Comparison of ENCODE assay signal across 1 fruit fly cellular context in genomic region chr3L:13236646-13237045, dm6.
A peak's percentile ranks its signal among the peaks of the same experiment; 100 is the strongest.
TF ChIP-seq lines count a peak whose summit lies in the region.

No protein-coding gene starts in this region.

TF ChIP-seq in whole organism, embryonic, 481 proteins besides CTCF, POLR2A, EP300 and RAD21 (continued from another document and continues in another):
- TF ChIP-seq CG7786 (GFP tag; optimal IDR thresholded peaks at IDR 0.05; lab: Kevin White, UChicago), result no peak
- peak; percentile 38 for TF ChIP-seq CG2120 (GFP tag; optimal IDR thresholded peaks at IDR 0.05; lab: Kevin White, UChicago)
- TF ChIP-seq wdn (GFP tag; IDR thresholded peaks at IDR 0.05; lab: Robert Waterston, UW), result peak; percentile 46; the same call in 1 of the 2 replicates
- TF ChIP-seq corto (GFP tag; optimal IDR thresholded peaks at IDR 0.05; lab: Kevin White, UChicago), result no peak
- no peak for TF ChIP-seq CG16813 (GFP tag; IDR thresholded peaks at IDR 0.05; lab: Robert Waterston, UW; ENCODE audit: partially characterized antibody)
- peak; percentile 17 for TF ChIP-seq CG2875 (GFP tag; optimal IDR thresholded peaks at IDR 0.05; lab: Kevin White, UChicago)
- no peak for TF ChIP-seq Abd-B (GFP tag; optimal IDR thresholded peaks at IDR 0.05; lab: Kevin White, UChicago)
- no peak for TF ChIP-seq CG14667 (GFP tag; IDR thresholded peaks at IDR 0.05; lab: Robert Waterston, UW)
- no peak for TF ChIP-seq fu2 (GFP tag; optimal IDR thresholded peaks at IDR 0.05; lab: Kevin White, UChicago)
- TF ChIP-seq ssp (GFP tag; IDR thresholded peaks at IDR 0.05; lab: Robert Waterston, UW), result no peak
- no peak for TF ChIP-seq Hr78 (GFP tag; optimal IDR thresholded peaks at IDR 0.05; lab: Kevin White, UChicago)
- TF ChIP-seq Fer1 (GFP tag; optimal IDR thresholded peaks at IDR 0.05; lab: Kevin White, UChicago), result peak; percentile 37
- peak; percentile 4 for TF ChIP-seq unpg (GFP tag; optimal IDR thresholded peaks at IDR 0.05; lab: Kevin White, UChicago)
- no peak for TF ChIP-seq sna (GFP tag; IDR thresholded peaks at IDR 0.05; lab: Robert Waterston, UW; ENCODE audit: partially characterized antibody)
- peak in 1 of 2 experiments; percentile 9 for TF ChIP-seq Pdp1 (GFP tag; optimal IDR thresholded peaks at IDR 0.05; lab: Kevin White, UChicago)
- no peak for TF ChIP-seq CG3726 (GFP tag; IDR thresholded peaks at IDR 0.05; lab: Robert Waterston, UW)
- no peak for TF ChIP-seq vnd (GFP tag; IDR thresholded peaks at IDR 0.05; lab: Robert Waterston, UW; ENCODE audit: partially characterized antibody)
- TF ChIP-seq pan (optimal IDR thresholded peaks at IDR 0.05; lab: Kevin White, UChicago), result no peak
- no peak for TF ChIP-seq pan (GFP tag; optimal IDR thresholded peaks at IDR 0.05 in 1 of 2, IDR thresholded peaks at IDR 0.05 in 1 of 2)
- TF ChIP-seq TFAM (GFP tag; optimal IDR thresholded peaks at IDR 0.05; lab: Kevin White, UChicago), result no peak
- TF ChIP-seq Xrp1 (GFP tag; IDR thresholded peaks at IDR 0.05; lab: Robert Waterston, UW), result peak; percentile 44; the same call in 1 of the 2 replicates
- no peak for TF ChIP-seq CG12942 (GFP tag; optimal IDR thresholded peaks at IDR 0.05; lab: Kevin White, UChicago)
- TF ChIP-seq Gug (GFP tag; IDR thresholded peaks at IDR 0.05; lab: Robert Waterston, UW), result no peak
- no peak for TF ChIP-seq CG6175 (GFP tag; IDR thresholded peaks at IDR 0.05; lab: Robert Waterston, UW)
- no peak for TF ChIP-seq CG8924 (tag; optimal IDR thresholded peaks at IDR 0.05; lab: Kevin White, UChicago)
- peak; percentile 4 for TF ChIP-seq sens (GFP tag; lab: Kevin White, UChicago)
- TF ChIP-seq lilli (GFP tag; optimal IDR thresholded peaks at IDR 0.05; lab: Kevin White, UChicago), result peak; percentile 16
- TF ChIP-seq amos (GFP tag; IDR thresholded peaks at IDR 0.05; lab: Robert Waterston, UW; ENCODE audit: partially characterized antibody), result no peak
- TF ChIP-seq CG5953 (GFP tag; IDR thresholded peaks at IDR 0.05; lab: Robert Waterston, UW), result no peak
- peak; percentile 34; the same call in 1 of the 2 replicates for TF ChIP-seq sob (GFP tag; IDR thresholded peaks at IDR 0.05; lab: Robert Waterston, UW)
- no peak for TF ChIP-seq jigr1 (GFP tag; IDR thresholded peaks at IDR 0.05; lab: Robert Waterston, UW)
- peak; percentile 53 for TF ChIP-seq CG17568 (GFP tag; optimal IDR thresholded peaks at IDR 0.05; lab: Kevin White, UChicago)
- no peak for TF ChIP-seq Dad (GFP tag; optimal IDR thresholded peaks at IDR 0.05; lab: Kevin White, UChicago)
- TF ChIP-seq CG2129 (GFP tag; IDR thresholded peaks at IDR 0.05; lab: Robert Waterston, UW; ENCODE audit: partially characterized antibody), result no peak
- no peak for TF ChIP-seq CG3407 (GFP tag; optimal IDR thresholded peaks at IDR 0.05; lab: Kevin White, UChicago)
- no peak for TF ChIP-seq CG11696 (GFP tag; IDR thresholded peaks at IDR 0.05; lab: Robert Waterston, UW)
- no peak for TF ChIP-seq CG16863 (GFP tag; optimal IDR thresholded peaks at IDR 0.05; lab: Kevin White, UChicago)
- TF ChIP-seq Lpt (GFP tag; optimal IDR thresholded peaks at IDR 0.05; lab: Kevin White, UChicago), result no peak
- no peak for TF ChIP-seq CG16815 (GFP tag; optimal IDR thresholded peaks at IDR 0.05; lab: Kevin White, UChicago)
- no peak for TF ChIP-seq btn (GFP tag; optimal IDR thresholded peaks at IDR 0.05; lab: Kevin White, UChicago)
- TF ChIP-seq Oli (tag; optimal IDR thresholded peaks at IDR 0.05; lab: Kevin White, UChicago), result no peak
- peak; percentile 41; the same call in 1 of the 2 replicates for TF ChIP-seq seq (GFP tag; IDR thresholded peaks at IDR 0.05; lab: Robert Waterston, UW)
- no peak for TF ChIP-seq grn (GFP tag; optimal IDR thresholded peaks at IDR 0.05; lab: Kevin White, UChicago)
- TF ChIP-seq CG10462 (GFP tag; optimal IDR thresholded peaks at IDR 0.05; lab: Kevin White, UChicago), result no peak
- TF ChIP-seq CG31388 (GFP tag; optimal IDR thresholded peaks at IDR 0.05; lab: Kevin White, UChicago), result no peak
- TF ChIP-seq Med (GFP tag; lab: Kevin White, UChicago), result peak; percentile 93
- no peak for TF ChIP-seq Sox100B (GFP tag; optimal IDR thresholded peaks at IDR 0.05; lab: Kevin White, UChicago)
- TF ChIP-seq crp (GFP tag; optimal IDR thresholded peaks at IDR 0.05; lab: Kevin White, UChicago), result no peak
- no peak for TF ChIP-seq CG4854 (GFP tag; optimal IDR thresholded peaks at IDR 0.05; lab: Kevin White, UChicago)
- no peak for TF ChIP-seq sc (optimal IDR thresholded peaks at IDR 0.05; lab: Kevin White, UChicago)
- TF ChIP-seq sc (GFP tag; optimal IDR thresholded peaks at IDR 0.05; lab: Kevin White, UChicago), result no peak
- TF ChIP-seq otp (GFP tag; IDR thresholded peaks at IDR 0.05; lab: Robert Waterston, UW), result peak; percentile 51; the same call in 2 of the 3 replicates
- peak; percentile 35 for TF ChIP-seq CG17802 (tag; optimal IDR thresholded peaks at IDR 0.05; lab: Kevin White, UChicago)
- no peak for TF ChIP-seq CG9817 (tag; optimal IDR thresholded peaks at IDR 0.05; lab: Kevin White, UChicago)
- no peak for TF ChIP-seq cato (GFP tag; optimal IDR thresholded peaks at IDR 0.05; lab: Kevin White, UChicago; ENCODE audit: borderline replicate concordance)
- TF ChIP-seq Atf3 (GFP tag; optimal IDR thresholded peaks at IDR 0.05; lab: Kevin White, UChicago), result no peak
- no peak for TF ChIP-seq emc (GFP tag; optimal IDR thresholded peaks at IDR 0.05; lab: Kevin White, UChicago)
- no peak for TF ChIP-seq gfzf (GFP tag; optimal IDR thresholded peaks at IDR 0.05; lab: Kevin White, UChicago)
- TF ChIP-seq CG12391 (tag; optimal IDR thresholded peaks at IDR 0.05; lab: Kevin White, UChicago), result no peak
- no peak for TF ChIP-seq dmrt11E (tag; optimal IDR thresholded peaks at IDR 0.05; lab: Kevin White, UChicago)
- TF ChIP-seq Mad (GFP tag; optimal IDR thresholded peaks at IDR 0.05; lab: Kevin White, UChicago), result no peak
- no peak for TF ChIP-seq lbe (GFP tag; optimal IDR thresholded peaks at IDR 0.05; lab: Kevin White, UChicago)
- TF ChIP-seq CG6272 (GFP tag; IDR thresholded peaks at IDR 0.05; lab: Robert Waterston, UW), result no peak
- TF ChIP-seq CG15601 (tag; optimal IDR thresholded peaks at IDR 0.05; lab: Kevin White, UChicago), result no peak
- TF ChIP-seq dimm (GFP tag; IDR thresholded peaks at IDR 0.05; lab: Robert Waterston, UW), result no peak
- TF ChIP-seq p53 (GFP tag; optimal IDR thresholded peaks at IDR 0.05; lab: Kevin White, UChicago), result no peak
- TF ChIP-seq disco-r (GFP tag; optimal IDR thresholded peaks at IDR 0.05; lab: Kevin White, UChicago), result no peak
- no peak for TF ChIP-seq CG33213 (GFP tag; optimal IDR thresholded peaks at IDR 0.05; lab: Kevin White, UChicago)
- 0 out of 2 replicates have a peak, but pooled peaks have one; percentile 12 for TF ChIP-seq ranshi (GFP tag; IDR thresholded peaks at IDR 0.05; lab: Robert Waterston, UW)
- no peak for TF ChIP-seq GATAe (GFP tag; conservative IDR thresholded peaks at IDR 0.05; lab: Robert Waterston, UW)
- no peak for TF ChIP-seq E2f2 (GFP tag; IDR thresholded peaks at IDR 0.05; lab: Robert Waterston, UW)
- TF ChIP-seq bigmax (GFP tag; optimal IDR thresholded peaks at IDR 0.05; lab: Kevin White, UChicago), result no peak
- TF ChIP-seq Hr39 (optimal IDR thresholded peaks at IDR 0.05; lab: Kevin White, UChicago), result no peak
- peak; percentile 31 for TF ChIP-seq org-1 (GFP tag; optimal IDR thresholded peaks at IDR 0.05; lab: Kevin White, UChicago)
- TF ChIP-seq Bdp1 (GFP tag; optimal IDR thresholded peaks at IDR 0.05; lab: Kevin White, UChicago), result no peak
- TF ChIP-seq CG8944 (GFP tag; optimal IDR thresholded peaks at IDR 0.05; lab: Kevin White, UChicago), result no peak
- no peak for TF ChIP-seq luna (GFP tag; optimal IDR thresholded peaks at IDR 0.05; lab: Kevin White, UChicago)
- no peak for TF ChIP-seq Mes4 (GFP tag; optimal IDR thresholded peaks at IDR 0.05; lab: Kevin White, UChicago)
- no peak for TF ChIP-seq CG5245 (GFP tag; optimal IDR thresholded peaks at IDR 0.05; lab: Kevin White, UChicago)
- TF ChIP-seq CG13287 (GFP tag; IDR thresholded peaks at IDR 0.05; lab: Robert Waterston, UW; ENCODE audit: partially characterized antibody), result no peak
- TF ChIP-seq D (optimal IDR thresholded peaks at IDR 0.05; lab: Kevin White, UChicago), result no peak
- no peak for TF ChIP-seq D (GFP tag; optimal IDR thresholded peaks at IDR 0.05; lab: Kevin White, UChicago)
- TF ChIP-seq CG9797 (GFP tag; optimal IDR thresholded peaks at IDR 0.05; lab: Kevin White, UChicago), result no peak
- no peak for TF ChIP-seq CoRest (tag; optimal IDR thresholded peaks at IDR 0.05; lab: Kevin White, UChicago)
- TF ChIP-seq ttk (GFP tag; IDR thresholded peaks at IDR 0.05; lab: Robert Waterston, UW), result no peak
- peak; percentile 3; the same call in 1 of the 3 replicates for TF ChIP-seq sr (GFP tag; IDR thresholded peaks at IDR 0.05; lab: Robert Waterston, UW)
- TF ChIP-seq Lhr (GFP tag; optimal IDR thresholded peaks at IDR 0.05; lab: Kevin White, UChicago), result no peak
- no peak for TF ChIP-seq CG17385 (GFP tag; optimal IDR thresholded peaks at IDR 0.05; lab: Kevin White, UChicago)
- TF ChIP-seq CG4360 (GFP tag; IDR thresholded peaks at IDR 0.05; lab: Robert Waterston, UW), result 0 out of 2 replicates have a peak, but pooled peaks have one; percentile 35
- TF ChIP-seq NC2β (GFP tag; optimal IDR thresholded peaks at IDR 0.05; lab: Kevin White, UChicago), result no peak
- no peak for TF ChIP-seq CG1647 (GFP tag; optimal IDR thresholded peaks at IDR 0.05; lab: Kevin White, UChicago)
- no peak for TF ChIP-seq gro (GFP tag; optimal IDR thresholded peaks at IDR 0.05; lab: Kevin White, UChicago)
- no peak for TF ChIP-seq croc (GFP tag; conservative IDR thresholded peaks at IDR 0.05; lab: Robert Waterston, UW)
- TF ChIP-seq CG12104 (GFP tag; optimal IDR thresholded peaks at IDR 0.05; lab: Kevin White, UChicago), result no peak
- TF ChIP-seq CG8478 (optimal IDR thresholded peaks at IDR 0.05; lab: Kevin White, UChicago), result no peak
- peak; percentile 37 for TF ChIP-seq CG1792 (GFP tag; optimal IDR thresholded peaks at IDR 0.05; lab: Kevin White, UChicago)
- TF ChIP-seq CG34376 (GFP tag; optimal IDR thresholded peaks at IDR 0.05; lab: Kevin White, UChicago), result peak; percentile 25
- TF ChIP-seq stwl (tag; optimal IDR thresholded peaks at IDR 0.05; lab: Kevin White, UChicago), result no peak
- TF ChIP-seq CG9876 (GFP tag; optimal IDR thresholded peaks at IDR 0.05; lab: Kevin White, UChicago), result no peak
- no peak for TF ChIP-seq zfh2 (GFP tag; optimal IDR thresholded peaks at IDR 0.05; lab: Kevin White, UChicago)
- TF ChIP-seq hkb (optimal IDR thresholded peaks at IDR 0.05; lab: Kevin White, UChicago), result no peak
- 0 out of 2 replicates have a peak, but pooled peaks have one; percentile 10 for TF ChIP-seq hkb (GFP tag; IDR thresholded peaks at IDR 0.05; lab: Robert Waterston, UW)
- TF ChIP-seq CG12236 (GFP tag; optimal IDR thresholded peaks at IDR 0.05; lab: Kevin White, UChicago), result no peak
- TF ChIP-seq CG18262 (tag; optimal IDR thresholded peaks at IDR 0.05; lab: Kevin White, UChicago), result no peak
- TF ChIP-seq CG6854 (GFP tag; optimal IDR thresholded peaks at IDR 0.05; lab: Kevin White, UChicago), result no peak
- no peak for TF ChIP-seq lov (optimal IDR thresholded peaks at IDR 0.05; lab: Kevin White, UChicago)
- no peak for TF ChIP-seq lov (GFP tag; IDR thresholded peaks at IDR 0.05; lab: Robert Waterston, UW)
- no peak for TF ChIP-seq gcm2 (GFP tag; optimal IDR thresholded peaks at IDR 0.05; lab: Kevin White, UChicago)
- no peak for TF ChIP-seq CG18011 (GFP tag; optimal IDR thresholded peaks at IDR 0.05; lab: Kevin White, UChicago)
- no peak for TF ChIP-seq ash1 (GFP tag; optimal IDR thresholded peaks at IDR 0.05; lab: Kevin White, UChicago)
- TF ChIP-seq MTF-1 (GFP tag; optimal IDR thresholded peaks at IDR 0.05; lab: Kevin White, UChicago; ENCODE audit: borderline replicate concordance), result peak; percentile 20
- TF ChIP-seq oc (tag; optimal IDR thresholded peaks at IDR 0.05; lab: Kevin White, UChicago), result no peak
- TF ChIP-seq ham (GFP tag; IDR thresholded peaks at IDR 0.05; lab: Robert Waterston, UW), result no peak
- no peak for TF ChIP-seq CG12299 (tag; optimal IDR thresholded peaks at IDR 0.05; lab: Kevin White, UChicago)
- TF ChIP-seq hb (GFP tag; IDR thresholded peaks at IDR 0.05; lab: Robert Waterston, UW; ENCODE audit: partially characterized antibody), result no peak
- TF ChIP-seq crol (GFP tag; IDR thresholded peaks at IDR 0.05; lab: Robert Waterston, UW), result peak; percentile 75
- no peak for TF ChIP-seq Sry-δ (GFP tag; optimal IDR thresholded peaks at IDR 0.05; lab: Kevin White, UChicago)
- TF ChIP-seq Bgb (GFP tag; IDR thresholded peaks at IDR 0.05; lab: Robert Waterston, UW; ENCODE audit: partially characterized antibody), result no peak
- TF ChIP-seq CG17361 (GFP tag; IDR thresholded peaks at IDR 0.05; lab: Robert Waterston, UW), result no peak; the same call in 2 of the 3 replicates
- TF ChIP-seq slp2 (GFP tag; optimal IDR thresholded peaks at IDR 0.05; lab: Kevin White, UChicago), result no peak
- TF ChIP-seq CG8089 (GFP tag; optimal IDR thresholded peaks at IDR 0.05; lab: Kevin White, UChicago), result no peak
- peak; percentile 55 for TF ChIP-seq CG18619 (GFP tag; optimal IDR thresholded peaks at IDR 0.05; lab: Kevin White, UChicago)
- TF ChIP-seq CG10321 (GFP tag; IDR thresholded peaks at IDR 0.05; lab: Robert Waterston, UW), result no peak
- no peak for TF ChIP-seq CG18764 (GFP tag; optimal IDR thresholded peaks at IDR 0.05; lab: Kevin White, UChicago)
- TF ChIP-seq CG9727 (GFP tag; optimal IDR thresholded peaks at IDR 0.05; lab: Kevin White, UChicago), result peak; percentile 36
- no peak for TF ChIP-seq nom (GFP tag; optimal IDR thresholded peaks at IDR 0.05; lab: Kevin White, UChicago)
- TF ChIP-seq cwo (GFP tag; optimal IDR thresholded peaks at IDR 0.05; lab: Kevin White, UChicago), result peak; percentile 60
- TF ChIP-seq CG6765 (GFP tag; optimal IDR thresholded peaks at IDR 0.05; lab: Kevin White, UChicago), result peak; percentile 36
- peak; percentile 30 for TF ChIP-seq CG6813 (GFP tag; optimal IDR thresholded peaks at IDR 0.05; lab: Kevin White, UChicago)
- no peak for TF ChIP-seq CG17912 (GFP tag; optimal IDR thresholded peaks at IDR 0.05; lab: Kevin White, UChicago)
- TF ChIP-seq exex (tag; optimal IDR thresholded peaks at IDR 0.05; lab: Kevin White, UChicago), result no peak
- no peak for TF ChIP-seq CG17829 (tag; optimal IDR thresholded peaks at IDR 0.05; lab: Kevin White, UChicago)
- no peak for TF ChIP-seq CG4328 (GFP tag; optimal IDR thresholded peaks at IDR 0.05; lab: Kevin White, UChicago)
- peak; percentile 20 for TF ChIP-seq fd64A (GFP tag; optimal IDR thresholded peaks at IDR 0.05; lab: Kevin White, UChicago)
- TF ChIP-seq Sry-β (GFP tag; optimal IDR thresholded peaks at IDR 0.05; lab: Kevin White, UChicago), result no peak
- TF ChIP-seq Bteb2 (GFP tag; optimal IDR thresholded peaks at IDR 0.05; lab: Kevin White, UChicago), result peak; percentile 3
- TF ChIP-seq CG1529 (GFP tag; optimal IDR thresholded peaks at IDR 0.05; lab: Kevin White, UChicago), result no peak
